Worm (Caenorhabditis elegans) whole organism, early embryonic: ENCODE measurements around the gene T28A8.3.

ENCODE experiments used
- ama-1 ChIP-seq: fragments of 150-350 bp; optimal IDR thresholded peaks from 2 replicates; lab custom pipeline; 2014
- ets-7 ChIP-seq: sonication (generic microtip); optimal IDR thresholded peaks from 2 replicates; lab custom pipeline; 2016; ENCODE audit warnings: missing genotype, missing genetic modification characterization, missing compliant biosample characterization
- flt-1 ChIP-seq: fragments of 200-800 bp; sonication (Bioruptor generic); IDR thresholded peaks from 2 replicates; pipeline ENCODE4 v1.3.6; 2022; ENCODE audit warnings: missing genetic modification characterization, missing compliant biosample characterization
- hmbx-1 ChIP-seq: sonication (generic microtip); optimal IDR thresholded peaks from 2 replicates; lab custom pipeline; 2016; ENCODE audit warnings: mild to moderate bottlenecking, missing genetic modification characterization, missing compliant biosample characterization
- scrt-1 ChIP-seq: fragments of 200-800 bp; sonication (Bioruptor generic); IDR thresholded peaks from 2 replicates; pipeline ENCODE4 v1.3.6; 2022; ENCODE audit warnings: missing genetic modification characterization, missing compliant biosample characterization
- tbx-11 ChIP-seq: fragments of 200-800 bp; sonication (Bioruptor generic); IDR thresholded peaks from 2 replicates; pipeline ENCODE4 v1.3.6; 2022; ENCODE audit warnings: missing genetic modification characterization, missing compliant biosample characterization
- tbx-37 ChIP-seq: fragments of 200-800 bp; sonication (Bioruptor generic); conservative IDR thresholded peaks from 2 replicates; pipeline ENCODE4 v1.3.6; 2022; ENCODE audit warnings: missing genetic modification reagents, missing genetic modification characterization, missing compliant biosample characterization
- tra-4 ChIP-seq: sonication (generic microtip); optimal IDR thresholded peaks from 2 replicates; lab custom pipeline; 2017; ENCODE audit warnings: missing genetic modification characterization, missing compliant biosample characterization

DNA sequence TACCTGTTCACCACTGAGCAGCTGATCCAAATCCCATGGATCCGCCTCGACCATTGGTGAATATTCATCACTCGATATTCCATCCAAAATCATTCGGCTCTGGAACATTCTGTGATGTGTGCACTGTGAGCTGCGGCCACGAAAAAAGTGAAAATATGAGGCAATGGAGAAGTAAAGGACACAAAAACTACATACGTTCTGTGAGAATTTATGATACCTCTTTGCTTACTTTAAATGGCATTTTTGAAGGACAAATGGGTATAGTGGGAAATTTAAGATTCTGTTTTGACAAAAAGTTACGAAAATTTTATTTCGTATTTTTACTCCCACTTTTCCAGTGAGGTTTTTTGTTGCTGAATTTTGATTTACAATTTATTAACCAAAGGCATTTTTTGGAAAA lies 13.4 kb upstream of the T28A8.3 start, which contains the start of gene twk-40:
- no peak for TF ChIP-seq ama-1 (lab: Kevin White, UChicago)
- no peak for TF ChIP-seq flt-1
- TF ChIP-seq hmbx-1 (tag; lab: Kevin White, UChicago) = no peak
- TF ChIP-seq tbx-11 (GFP tag; lab: Robert Waterston, UW) = no peak
- TF ChIP-seq tbx-37 = no peak
- no peak for TF ChIP-seq tra-4
- no peak for TF ChIP-seq ets-7
- TF ChIP-seq scrt-1 (GFP tag; lab: Robert Waterston, UW) = no peak
